Worm (Caenorhabditis elegans) whole organism, L3 larva: ENCODE measurements around the gene C01B10.3.
"Not testable (repeated sequence)": the region's sequence is repeated elsewhere in the genome, so short reads cannot be mapped to it uniquely, and the experiment has no call there.

Experiments
- R02D3.7 ChIP-seq: fragments of 150-350 bp; optimal IDR thresholded peaks from 2 replicates; lab custom pipeline; 2014; ENCODE audit warnings: missing biosample characterization, missing genetic modification characterization
- aly-2 ChIP-seq: fragments of 150-350 bp; optimal IDR thresholded peaks from 2 replicates; lab custom pipeline; 2014; ENCODE audit warnings: missing biosample characterization, missing genetic modification characterization
- ceh-28 ChIP-seq: fragments of 150-350 bp; optimal IDR thresholded peaks from 2 replicates; lab custom pipeline; 2014; ENCODE audit warnings: missing biosample characterization, missing genetic modification reagents, missing genetic modification characterization
- ceh-9 ChIP-seq: sonication (generic microtip); optimal IDR thresholded peaks from 2 replicates; lab custom pipeline; 2018; ENCODE audit warnings: missing biosample characterization, missing genetic modification characterization
- egl-27 ChIP-seq: sonication (generic microtip); optimal IDR thresholded peaks from 4 replicates; lab custom pipeline; 2017; ENCODE audit warnings: missing biosample characterization, missing genetic modification reagents, missing genetic modification characterization
- elt-2 ChIP-seq: sonication (generic microtip); optimal IDR thresholded peaks from 2 replicates; lab custom pipeline; 2016; ENCODE audit warnings: missing genetic modification reagents, mild to moderate bottlenecking, missing genetic modification characterization, missing compliant biosample characterization
- eor-1 ChIP-seq, 2 experiments: fragments of 150-350 bp; optimal IDR thresholded peaks; 2 replicates each; lab custom pipeline; 2014 to 2018; ENCODE audit warnings: missing biosample characterization in 2 of 2, missing genetic modification characterization in 2 of 2
- fkh-2 ChIP-seq: fragments of 150-350 bp; optimal IDR thresholded peaks from 2 replicates; lab custom pipeline; 2014; ENCODE audit warnings: missing biosample characterization, missing genetic modification reagents, missing genetic modification characterization
- fos-1 ChIP-seq: fragments of 150-350 bp; optimal IDR thresholded peaks from 2 replicates; lab custom pipeline; 2014; ENCODE audit warnings: missing biosample characterization, missing genetic modification characterization
- hmg-11 ChIP-seq: sonication (generic microtip); optimal IDR thresholded peaks from 2 replicates; lab custom pipeline; 2016; ENCODE audit warnings: missing genetic modification characterization, missing compliant biosample characterization
- jun-1 ChIP-seq: fragments of 150-350 bp; optimal IDR thresholded peaks from 2 replicates; lab custom pipeline; 2014; ENCODE audit warnings: missing biosample characterization, missing genetic modification reagents, missing genetic modification characterization
- lin-15B ChIP-seq: fragments of 150-350 bp; optimal IDR thresholded peaks from 2 replicates; lab custom pipeline; 2014; ENCODE audit warnings: missing biosample characterization, missing genetic modification characterization
- lin-39 ChIP-seq: fragments of 150-350 bp; optimal IDR thresholded peaks from 2 replicates; lab custom pipeline; 2018; ENCODE audit warnings: missing biosample characterization, missing genetic modification reagents, missing genetic modification characterization
- lsy-12 ChIP-seq: sonication (generic microtip); optimal IDR thresholded peaks from 2 replicates; lab custom pipeline; 2016; ENCODE audit warnings: mild to moderate bottlenecking, missing genetic modification characterization, missing compliant biosample characterization
- mdl-1 ChIP-seq: fragments of 150-350 bp; optimal IDR thresholded peaks from 2 replicates; lab custom pipeline; 2014; ENCODE audit warnings: missing biosample characterization, missing genetic modification characterization
- nfya-1 ChIP-seq: sonication (generic microtip); optimal IDR thresholded peaks from 2 replicates; lab custom pipeline; 2017; ENCODE audit warnings: missing genetic modification characterization, mild to moderate bottlenecking, missing compliant biosample characterization, antibody characterized with exemption, moderate library complexity; ENCODE audit not compliant: insufficient read depth
- nhr-12 ChIP-seq: fragments of 150-350 bp; optimal IDR thresholded peaks from 2 replicates; lab custom pipeline; 2014; ENCODE audit warnings: missing biosample characterization, missing genetic modification characterization
- nhr-23 ChIP-seq: fragments of 150-350 bp; optimal IDR thresholded peaks from 2 replicates; lab custom pipeline; 2014; ENCODE audit warnings: missing biosample characterization, missing genetic modification reagents, missing genetic modification characterization
- nhr-237 ChIP-seq: fragments of 150-350 bp; optimal IDR thresholded peaks from 2 replicates; lab custom pipeline; 2014; ENCODE audit warnings: missing biosample characterization, missing genetic modification characterization
- nhr-25 ChIP-seq: sonication (generic microtip); optimal IDR thresholded peaks from 2 replicates; lab custom pipeline; 2017; ENCODE audit warnings: missing biosample characterization, missing genetic modification characterization
- nhr-28 ChIP-seq: fragments of 150-350 bp; optimal IDR thresholded peaks from 2 replicates; lab custom pipeline; 2014; ENCODE audit warnings: missing biosample characterization, missing genetic modification characterization
- nhr-43 ChIP-seq: sonication (generic microtip); optimal IDR thresholded peaks from 2 replicates; lab custom pipeline; 2016; ENCODE audit warnings: mild to moderate bottlenecking, missing genetic modification characterization, missing compliant biosample characterization; ENCODE audit not compliant: poor library complexity, severe bottlenecking
- nhr-76 ChIP-seq: fragments of 150-350 bp; sonication (generic microtip); optimal IDR thresholded peaks from 5 replicates; lab custom pipeline; 2014; ENCODE audit warnings: missing biosample characterization, missing genetic modification characterization
- nhr-77 ChIP-seq: fragments of 150-350 bp; optimal IDR thresholded peaks from 2 replicates; lab custom pipeline; 2014; ENCODE audit warnings: missing biosample characterization, missing genetic modification characterization
- pha-4 ChIP-seq: fragments of 150-350 bp; optimal IDR thresholded peaks from 2 replicates; lab custom pipeline; 2014; ENCODE audit warnings: missing biosample characterization, missing genetic modification reagents, missing genetic modification characterization
- pqm-1 ChIP-seq: fragments of 150-350 bp; optimal IDR thresholded peaks from 2 replicates; lab custom pipeline; 2017; ENCODE audit warnings: missing biosample characterization, missing genetic modification characterization, inconsistent platforms
- skn-1 ChIP-seq: fragments of 150-350 bp; optimal IDR thresholded peaks from 2 replicates; lab custom pipeline; 2014; ENCODE audit warnings: missing biosample characterization, missing genetic modification characterization
- tbx-2 ChIP-seq: sonication (generic microtip); optimal IDR thresholded peaks from 2 replicates; lab custom pipeline; 2016; ENCODE audit warnings: mild to moderate bottlenecking, missing genetic modification characterization, missing compliant biosample characterization
- unc-62 ChIP-seq: fragments of 150-350 bp; sonication (generic microtip); optimal IDR thresholded peaks from 4 replicates; lab custom pipeline; 2014; ENCODE audit warnings: missing biosample characterization, missing genetic modification reagents, missing genetic modification characterization
- zag-1 ChIP-seq: fragments of 150-350 bp; optimal IDR thresholded peaks from 2 replicates; lab custom pipeline; 2014; ENCODE audit warnings: missing biosample characterization, missing genetic modification characterization
- ztf-4 ChIP-seq: fragments of 150-350 bp; optimal IDR thresholded peaks from 2 replicates; lab custom pipeline; 2014; ENCODE audit warnings: missing biosample characterization, missing genetic modification characterization

C01B10.3 gene

ce11 chrIV:6602376-6602775 lies 18.8 kb downstream of the C01B10.3 start, which contains the start of gene F15B10.3:
Gene F15B10.3, plus strand, starts transcription at chrIV:6602676.
- TF ChIP-seq hmg-11 (tag; lab: Kevin White, UChicago), result no peak
- TF ChIP-seq jun-1 (tag; lab: Kevin White, UChicago), result no peak
- no peak for TF ChIP-seq mdl-1 (tag; lab: Kevin White, UChicago)
- no peak for TF ChIP-seq skn-1 (tag; lab: Kevin White, UChicago)
- TF ChIP-seq fkh-2 (tag; lab: Kevin White, UChicago), result no peak
- TF ChIP-seq pha-4 (tag; lab: Kevin White, UChicago), result no peak
- TF ChIP-seq fos-1 (tag; lab: Kevin White, UChicago), result no peak
- no peak for TF ChIP-seq nhr-28 (tag; lab: Kevin White, UChicago)
- TF ChIP-seq eor-1 (tag; optimal IDR thresholded peaks at IDR 0.05; lab: Kevin White, UChicago), result no peak
- no peak for TF ChIP-seq unc-62 (GFP tag; lab: Kevin White, UChicago)
- TF ChIP-seq R02D3.7 (tag; lab: Kevin White, UChicago), result no peak
- no peak for TF ChIP-seq nhr-25 (tag; lab: Kevin White, UChicago)
- TF ChIP-seq nhr-23, result no peak

- TF ChIP-seq nhr-12 (tag; lab: Kevin White, UChicago), result no peak
- TF ChIP-seq pha-4 (tag; lab: Kevin White, UChicago), result peak; percentile 3
- peak; percentile 64 for TF ChIP-seq ceh-28 (tag; lab: Kevin White, UChicago)
- peak; percentile 20 for TF ChIP-seq hmg-11 (tag; lab: Kevin White, UChicago)
- peak; percentile 40 for TF ChIP-seq nfya-1 (tag; lab: Kevin White, UChicago)
- TF ChIP-seq lin-15B (tag; lab: Kevin White, UChicago), result no peak
- TF ChIP-seq nhr-25 (tag; lab: Kevin White, UChicago), result no peak
- TF ChIP-seq lin-39 (tag; lab: Kevin White, UChicago), result no peak
- TF ChIP-seq nhr-43 (tag; lab: Kevin White, UChicago), result no peak
- no peak for TF ChIP-seq nhr-76 (tag; lab: Kevin White, UChicago)
- no peak for TF ChIP-seq nhr-77
- no peak for TF ChIP-seq ceh-9 (tag; lab: Kevin White, UChicago)
- no peak for TF ChIP-seq aly-2 (tag; lab: Kevin White, UChicago)
- TF ChIP-seq, all 47 proteins: peak for 4
Observed at ce11 chrIV:6601213-6601724, 19.9 kb downstream of the C01B10.3 start, which contains the start of gene sup-36. Gene sup-36, plus strand, starts transcription at chrIV:6601674.

ce11 chrIV:6599447-6599846 lies 21.7 kb downstream of the C01B10.3 start, which contains the start of gene F38A5.8:
Gene F38A5.8, plus strand, starts transcription at chrIV:6599747.
- TF ChIP-seq nfya-1 (tag; lab: Kevin White, UChicago) (no peak), nhr-28 (tag; lab: Kevin White, UChicago) (no peak), pqm-1 (no peak), nhr-237 (tag; lab: Kevin White, UChicago) (no peak), ztf-4 (tag; lab: Kevin White, UChicago) (no peak), ceh-9 (tag; lab: Kevin White, UChicago) (no peak), fos-1 (tag; lab: Kevin White, UChicago) (no peak), zag-1 (tag; lab: Kevin White, UChicago) (no peak), lsy-12 (tag; lab: Kevin White, UChicago) (no peak), nhr-25 (tag; lab: Kevin White, UChicago) (no peak), unc-62 (GFP tag; lab: Kevin White, UChicago) (no peak)

ce11 chrIV:6598740-6599139 lies 22.4 kb downstream of the C01B10.3 start, which contains the start of gene nspb-5:
Gene nspb-5, plus strand, starts transcription at chrIV:6599040.
- not testable (repeated sequence) for TF ChIP-seq pha-4 (tag; lab: Kevin White, UChicago); elt-2; tbx-2 (tag; lab: Kevin White, UChicago)

DNA sequence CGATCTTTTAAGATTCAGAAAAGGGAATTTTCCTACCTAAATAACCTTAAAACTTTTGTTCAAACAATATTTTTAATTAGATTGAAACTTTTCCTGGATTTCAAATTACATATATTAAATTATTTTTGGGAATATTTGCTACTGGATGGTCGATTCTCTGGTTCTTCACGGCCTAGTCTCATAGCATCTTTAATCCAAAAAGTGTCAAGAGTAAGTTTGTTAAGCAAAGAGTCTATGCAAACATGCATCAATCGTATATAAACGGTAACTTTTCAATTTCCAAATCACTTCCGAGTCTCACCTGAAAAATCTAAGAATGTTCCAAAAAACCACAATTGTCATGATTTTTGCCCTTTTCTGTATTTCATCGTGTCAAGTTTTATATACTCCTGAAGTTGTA lies 23.2 kb downstream of the C01B10.3 start, which contains the start of gene nspb-4:
nspb-4 (plus strand) TSS at position 301 of the 400 bp plus-strand sequence.
- not testable (repeated sequence) for TF ChIP-seq egl-27; ceh-28 (tag; lab: Kevin White, UChicago); elt-2
- TF ChIP-seq, all 47 proteins: peak for 0; not testable (repeated sequence) for 47
